Worm (Caenorhabditis elegans) whole organism, young adult: ENCODE data around the gene glb-9.

Experiments used
- F39B2.1 ChIP-seq: fragments of 200-800 bp; sonication (Bioruptor generic); IDR thresholded peaks from 2 replicates; pipeline ENCODE4 v1.3.6; 2022; ENCODE audit warnings: missing genetic modification reagents, missing genetic modification characterization, missing compliant biosample characterization
- F49E8.2 ChIP-seq: sonication (generic microtip); optimal IDR thresholded peaks from 3 replicates; lab custom pipeline; 2017; ENCODE audit warnings: missing genetic modification characterization, mild to moderate bottlenecking, missing compliant biosample characterization, antibody characterized with exemption, moderate library complexity; ENCODE audit not compliant: insufficient read depth
- F55B11.4 ChIP-seq: sonication (generic microtip); optimal IDR thresholded peaks from 2 replicates; lab custom pipeline; 2016; ENCODE audit warnings: missing compliant biosample characterization, missing genetic modification characterization, borderline replicate concordance; ENCODE audit not compliant: insufficient read depth
- F57A8.1 ChIP-seq: fragments of 200-800 bp; sonication (Bioruptor generic); optimal IDR thresholded peaks from 2 replicates; lab custom pipeline; 2018; ENCODE audit warnings: mild to moderate bottlenecking, missing genetic modification characterization, moderate library complexity, missing compliant biosample characterization
- T26A5.8 ChIP-seq: sonication (generic microtip); optimal IDR thresholded peaks from 2 replicates; lab custom pipeline; 2016; ENCODE audit warnings: missing genetic modification characterization, missing compliant biosample characterization
- Y95B8A.8 ChIP-seq: fragments of 200-800 bp; sonication (Bioruptor generic); IDR thresholded peaks from 2 replicates; pipeline ENCODE4 v1.3.6; 2022; ENCODE audit warnings: missing genetic modification reagents, missing genetic modification characterization, missing compliant biosample characterization
- akir-1 ChIP-seq: fragments of 200-800 bp; sonication (Bioruptor generic); optimal IDR thresholded peaks from 2 replicates; lab custom pipeline; 2018; ENCODE audit warnings: mild to moderate bottlenecking, missing genetic modification characterization, moderate library complexity, missing compliant biosample characterization
- ama-1 ChIP-seq, 3 experiments: fragments of 150-350 bp in 1 of 3; sonication (generic microtip) in 2 of 3; optimal IDR thresholded peaks; 2 replicates each; lab custom pipeline; 2014 to 2018; ENCODE audit warnings: missing biosample characterization in 2 of 3, missing genetic modification characterization in 2 of 3, missing genetic modification reagents in 2 of 3
- aptf-3 ChIP-seq: fragments of 200-800 bp; sonication (Bioruptor generic); IDR thresholded peaks from 2 replicates; pipeline ENCODE4 v1.3.6; 2022; ENCODE audit warnings: missing genetic modification characterization, missing compliant biosample characterization
- atf-7 ChIP-seq: sonication (generic microtip); optimal IDR thresholded peaks from 2 replicates; lab custom pipeline; 2017; ENCODE audit warnings: mild to moderate bottlenecking, missing genetic modification characterization, missing compliant biosample characterization
- athp-1 ChIP-seq: sonication (generic microtip); optimal IDR thresholded peaks from 2 replicates; lab custom pipeline; 2017; ENCODE audit warnings: mild to moderate bottlenecking, missing genetic modification characterization, missing compliant biosample characterization
- bed-1 ChIP-seq: fragments of 200-800 bp; sonication (Bioruptor generic); IDR thresholded peaks from 2 replicates; pipeline ENCODE4 v1.3.6; 2022; ENCODE audit warnings: missing genetic modification reagents, missing genetic modification characterization, missing compliant biosample characterization
- cebp-1 ChIP-seq, 2 experiments: fragments of 200-800 bp in 1 of 2; sonication (Bioruptor generic) in 1 of 2; sonication (generic microtip) in 1 of 2; IDR thresholded peaks in 1 of 2; optimal IDR thresholded peaks in 1 of 2; 2 replicates each; pipeline versions ENCODE4 v1.3.6 to Lab custom; 2017 to 2022; ENCODE audit warnings: missing compliant biosample characterization in 2 of 2, missing genetic modification characterization in 2 of 2, mild to moderate bottlenecking in 1 of 2, missing genetic modification reagents in 1 of 2, moderate library complexity in 1 of 2
- ceh-40 ChIP-seq: fragments of 200-800 bp; sonication (Bioruptor generic); IDR thresholded peaks from 2 replicates; pipeline ENCODE4 v1.3.6; 2022; ENCODE audit warnings: missing genetic modification characterization, missing compliant biosample characterization
- ceh-58 ChIP-seq: fragments of 200-800 bp; sonication (Bioruptor generic); IDR thresholded peaks from 2 replicates; pipeline ENCODE4 v1.3.6; 2022; ENCODE audit warnings: missing genetic modification characterization, missing compliant biosample characterization
- die-1 ChIP-seq: sonication (generic microtip); optimal IDR thresholded peaks from 2 replicates; lab custom pipeline; 2016; ENCODE audit warnings: missing genotype, mild to moderate bottlenecking, missing genetic modification characterization, missing compliant biosample characterization
- dpl-1 ChIP-seq: fragments of 150-350 bp; optimal IDR thresholded peaks from 2 replicates; lab custom pipeline; 2014; ENCODE audit warnings: missing biosample characterization, missing genetic modification reagents, missing genetic modification characterization
- egl-18 ChIP-seq: fragments of 200-800 bp; sonication (Bioruptor generic); IDR thresholded peaks from 2 replicates; pipeline ENCODE4 v1.3.6; 2022; ENCODE audit warnings: missing genetic modification reagents, missing genetic modification characterization, missing compliant biosample characterization
- gei-17 ChIP-seq: fragments of 200-800 bp; sonication (Bioruptor generic); optimal IDR thresholded peaks from 2 replicates; lab custom pipeline; 2018; ENCODE audit warnings: mild to moderate bottlenecking, missing genetic modification characterization, missing compliant biosample characterization
- him-1 ChIP-seq: sonication (generic microtip); optimal IDR thresholded peaks from 2 replicates; lab custom pipeline; 2016; ENCODE audit warnings: missing genotype, missing genetic modification reagents, missing genetic modification characterization, missing compliant biosample characterization
- hlh-26 ChIP-seq: fragments of 200-800 bp; sonication (Bioruptor generic); conservative IDR thresholded peaks from 2 replicates; pipeline ENCODE4 v1.3.6; 2022; ENCODE audit warnings: missing genetic modification reagents, missing genetic modification characterization, missing compliant biosample characterization
- hrde-1 ChIP-seq: sonication (generic microtip); optimal IDR thresholded peaks from 2 replicates; lab custom pipeline; 2016; ENCODE audit warnings: missing genetic modification characterization, mild to moderate bottlenecking, missing compliant biosample characterization, moderate library complexity, missing genotype, missing genetic modification reagents, borderline replicate concordance
- lin-35 ChIP-seq, 3 experiments: fragments of 150-350 bp in 2 of 3; sonication (generic microtip) in 1 of 3; optimal IDR thresholded peaks; 2 replicates each; lab custom pipeline; 2014 to 2018; ENCODE audit warnings: missing biosample characterization in 3 of 3, missing genetic modification characterization in 3 of 3, missing genetic modification reagents in 3 of 3
- lin-40 ChIP-seq: sonication (generic microtip); optimal IDR thresholded peaks from 2 replicates; lab custom pipeline; 2016; ENCODE audit warnings: missing genetic modification characterization, mild to moderate bottlenecking, missing compliant biosample characterization, missing genotype, missing genetic modification reagents
- madf-8 ChIP-seq: fragments of 200-800 bp; sonication (Bioruptor generic); conservative IDR thresholded peaks from 2 replicates; pipeline ENCODE4 v1.3.6; 2022; ENCODE audit warnings: missing genetic modification reagents, missing genetic modification characterization, missing compliant biosample characterization
- mel-28 ChIP-seq: sonication (generic microtip); optimal IDR thresholded peaks from 2 replicates; lab custom pipeline; 2016; ENCODE audit warnings: borderline replicate concordance, mild to moderate bottlenecking, missing genetic modification characterization, missing compliant biosample characterization
- mes-4 ChIP-seq: sonication (generic microtip); optimal IDR thresholded peaks from 2 replicates; lab custom pipeline; 2016; ENCODE audit warnings: missing genotype, missing genetic modification characterization, missing compliant biosample characterization
- nfya-1 ChIP-seq: sonication (generic microtip); optimal IDR thresholded peaks from 2 replicates; lab custom pipeline; 2017; ENCODE audit warnings: antibody characterized with exemption, missing compliant biosample characterization, missing genetic modification characterization, borderline replicate concordance; ENCODE audit not compliant: insufficient read depth
- nfya-2 ChIP-seq: fragments of 200-800 bp; sonication (Bioruptor generic); IDR thresholded peaks from 2 replicates; pipeline ENCODE4 v1.3.6; 2022; ENCODE audit warnings: missing genetic modification reagents, missing genetic modification characterization, missing compliant biosample characterization
- rec-8 ChIP-seq, 2 experiments: sonication (generic microtip); optimal IDR thresholded peaks; 2 replicates each; lab custom pipeline; 2016; ENCODE audit warnings: mild to moderate bottlenecking in 2 of 2, missing genetic modification characterization in 2 of 2, missing genetic modification reagents in 2 of 2, missing genotype in 2 of 2, missing biosample characterization in 1 of 2, missing compliant biosample characterization in 1 of 2, moderate library complexity in 1 of 2
- somi-1 ChIP-seq: fragments of 200-800 bp; sonication (Bioruptor generic); optimal IDR thresholded peaks from 2 replicates; lab custom pipeline; 2018; ENCODE audit warnings: mild to moderate bottlenecking, missing genetic modification characterization, missing compliant biosample characterization
- sptf-2 ChIP-seq: fragments of 200-800 bp; sonication (Bioruptor generic); optimal IDR thresholded peaks from 2 replicates; lab custom pipeline; 2018; ENCODE audit warnings: mild to moderate bottlenecking, missing genetic modification characterization, missing compliant biosample characterization
- tbp1 ChIP-seq: fragments of 200-800 bp; sonication (Bioruptor generic); optimal IDR thresholded peaks from 2 replicates; lab custom pipeline; 2018; ENCODE audit warnings: mild to moderate bottlenecking, missing genetic modification characterization, missing compliant biosample characterization
- tlf-1 ChIP-seq: fragments of 200-800 bp; sonication (Bioruptor generic); optimal IDR thresholded peaks from 2 replicates; lab custom pipeline; 2018; ENCODE audit warnings: mild to moderate bottlenecking, missing genetic modification characterization, missing compliant biosample characterization
- unc-62 ChIP-seq: fragments of 150-350 bp; optimal IDR thresholded peaks from 2 replicates; lab custom pipeline; 2014; ENCODE audit warnings: missing biosample characterization, missing genetic modification reagents, missing genetic modification characterization
- zfh-2 ChIP-seq: fragments of 200-800 bp; sonication (Bioruptor generic); conservative IDR thresholded peaks from 2 replicates; pipeline ENCODE4 v1.3.6; 2022; ENCODE audit warnings: missing genetic modification reagents, missing genetic modification characterization, missing compliant biosample characterization

The glb-9 gene

ce11 chrII:7521420-7521819, 2.3 kb upstream of the glb-9 start:
- no peak for TF ChIP-seq T26A5.8 (tag; lab: Kevin White, UChicago)
- no peak for TF ChIP-seq sptf-2 (GFP tag; lab: Kevin White, UChicago)
- TF ChIP-seq F49E8.2 (tag; lab: Kevin White, UChicago): no peak
- TF ChIP-seq mes-4 (tag; lab: Kevin White, UChicago): no peak
- TF ChIP-seq him-1 (tag; lab: Kevin White, UChicago): no peak

ce11 chrII:7505005-7505404, 14.1 kb downstream of the glb-9 start, which contains the start of gene C28F5.1:
Gene C28F5.1 (plus strand): TSS chrII:7505305.
- TF ChIP-seq bed-1 (GFP tag; lab: Robert Waterston, UW): no peak
- no peak for TF ChIP-seq F55B11.4 (tag; lab: Kevin White, UChicago)
- TF ChIP-seq tlf-1: no peak
- TF ChIP-seq aptf-3 (GFP tag; lab: Robert Waterston, UW): no peak
- TF ChIP-seq gei-17 (GFP tag; lab: Kevin White, UChicago): no peak
- TF ChIP-seq nfya-1 (tag; lab: Kevin White, UChicago): no peak
- no peak for TF ChIP-seq ceh-40 (GFP tag; lab: Robert Waterston, UW)
- no peak for TF ChIP-seq mel-28 (tag; lab: Kevin White, UChicago)

- TF ChIP-seq athp-1 (tag; lab: Kevin White, UChicago) (no peak), T26A5.8 (tag; lab: Kevin White, UChicago) (no peak), akir-1 (no peak), F57A8.1 (no peak), ceh-58 (GFP tag; lab: Robert Waterston, UW) (no peak), tbp1 (no peak)
- TF ChIP-seq, all 124 proteins: peak for 0
Observed at ce11 chrII:7499390-7499789, 19.7 kb downstream of the glb-9 start, which contains the start of gene srab-14. Gene srab-14 (minus strand): TSS chrII:7499490.

ce11 chrII:7496070-7496469, 23.1 kb downstream of the glb-9 start, which contains the start of gene spi-1:
Gene spi-1 (plus strand): TSS chrII:7496247.
- TF ChIP-seq zfh-2 (GFP tag; lab: Robert Waterston, UW) (no peak), egl-18 (no peak), Y95B8A.8 (GFP tag; lab: Robert Waterston, UW) (no peak), cebp-1 (GFP tag; IDR thresholded peaks at IDR 0.05; lab: Robert Waterston, UW) (no peak), cebp-1 (tag; optimal IDR thresholded peaks at IDR 0.05; lab: Kevin White, UChicago) (no peak), lin-40 (tag; lab: Kevin White, UChicago) (no peak), unc-62 (GFP tag; lab: Kevin White, UChicago) (no peak), lin-35 (GFP tag; optimal IDR thresholded peaks at IDR 0.05; lab: Kevin White, UChicago) (no peak), ama-1 (optimal IDR thresholded peaks at IDR 0.05; lab: Kevin White, UChicago) (no peak), ama-1 (GFP tag; optimal IDR thresholded peaks at IDR 0.05; lab: Kevin White, UChicago) (no peak)

- no peak for TF ChIP-seq F39B2.1 (GFP tag; lab: Robert Waterston, UW)
- TF ChIP-seq hrde-1: no peak
- TF ChIP-seq mes-4 (tag; lab: Kevin White, UChicago): no peak
- no peak for TF ChIP-seq nfya-1 (tag; lab: Kevin White, UChicago)
- TF ChIP-seq unc-62 (GFP tag; lab: Kevin White, UChicago): no peak
- TF ChIP-seq somi-1 (GFP tag; lab: Kevin White, UChicago): no peak
- TF ChIP-seq hlh-26: no peak
- no peak for TF ChIP-seq die-1 (tag; lab: Kevin White, UChicago)
- no peak for TF ChIP-seq rec-8 (tag; optimal IDR thresholded peaks at IDR 0.05; lab: Kevin White, UChicago)
- no peak for TF ChIP-seq nfya-2
- TF ChIP-seq dpl-1 (GFP tag; lab: Kevin White, UChicago): no peak
- TF ChIP-seq atf-7 (tag; lab: Kevin White, UChicago): no peak
- no peak for TF ChIP-seq madf-8 (GFP tag; lab: Robert Waterston, UW)
- TF ChIP-seq, all 124 proteins: peak for 0
Observed at ce11 chrII:7494155-7494554, 25.0 kb downstream of the glb-9 start, which contains the start of gene R10H1.1. Gene R10H1.1 (plus strand): TSS chrII:7494455.
